Fruit fly (Drosophila melanogaster) S2 (cell line): Measurements from ENCODE around the gene MED14.

Source experiments
- CG8478 ChIP-seq: fragments of >200 bp; optimal IDR thresholded peaks from 2 replicates; lab custom pipeline; 2018
- CTCF ChIP-seq, 2 experiments: fragments of >200 bp; optimal IDR thresholded peaks; 2 replicates each; lab custom pipeline; 2018

DNA sequence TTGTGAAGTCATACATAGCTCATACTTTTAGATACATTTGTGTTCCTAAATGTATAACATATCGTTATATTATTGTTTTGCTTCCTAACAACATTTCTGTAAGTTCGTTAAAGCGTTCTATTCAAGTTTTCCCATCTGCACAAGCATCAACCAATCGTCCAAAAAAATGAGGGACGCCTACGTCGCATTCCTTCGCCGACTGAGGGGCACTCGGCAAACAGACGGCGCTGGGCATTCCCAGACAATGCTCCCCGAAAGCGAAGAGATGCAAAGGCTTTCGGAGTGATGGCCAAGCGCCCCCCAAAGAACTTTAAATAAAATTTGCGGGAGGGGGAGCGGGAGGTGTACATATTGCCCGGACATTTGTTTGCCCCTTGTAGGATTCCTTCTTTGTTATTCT, 17.7 kb downstream of the MED14 start:
- TF ChIP-seq CG8478 (lab: Kevin White, UChicago) (no peak), CTCF (optimal IDR thresholded peaks at IDR 0.05; lab: Kevin White, UChicago) (no peak)
